Worm (Caenorhabditis elegans): ENCODE results near the gene hmg-1.2.

DNA sequence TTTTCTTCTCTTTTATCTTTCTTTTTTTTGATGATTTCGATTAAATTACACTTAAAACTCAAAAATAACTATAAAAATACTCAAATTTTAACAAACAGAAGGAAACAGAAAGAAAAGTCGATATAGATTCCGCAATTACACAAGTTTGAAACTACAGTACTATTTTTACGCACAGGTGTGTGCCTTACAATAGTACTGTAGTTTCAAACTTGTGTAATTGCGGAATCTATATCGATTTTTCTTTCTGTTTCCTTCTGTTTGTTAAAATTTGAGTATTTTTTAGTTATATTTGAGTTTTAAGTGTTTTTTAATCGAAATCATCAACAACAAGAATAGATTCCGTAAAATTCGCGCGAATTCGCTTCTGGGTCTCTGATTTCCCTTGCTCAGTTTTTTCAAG lies 2.8 kb downstream of the hmg-1.2 start:
- no peak for TF ChIP-seq nhr-11 (tag; optimal IDR thresholded peaks at IDR 0.05)
- no peak for TF ChIP-seq zag-1 (tag; optimal IDR thresholded peaks at IDR 0.05)
- no peak for TF ChIP-seq blmp-1 (tag; optimal IDR thresholded peaks at IDR 0.05; ENCODE audit: insufficient read depth)
- TF ChIP-seq snpc-4 (tag; optimal IDR thresholded peaks at IDR 0.05), result no peak
- no peak for TF ChIP-seq nhr-10 (tag; optimal IDR thresholded peaks at IDR 0.05)

All from whole organism, L2 larva.